Worm (Caenorhabditis elegans) whole organism, L4/young adult: Measurements from ENCODE around the gene F46H5.7.

Experiments
- W03F9.2 ChIP-seq: fragments of 150-350 bp; optimal IDR thresholded peaks from 2 replicates; lab custom pipeline; 2014; ENCODE audit warnings: missing biosample characterization, missing genetic modification characterization
- dao-5 ChIP-seq: sonication (generic microtip); optimal IDR thresholded peaks from 2 replicates; lab custom pipeline; 2016; ENCODE audit warnings: missing genotype, missing genetic modification characterization, moderate library complexity, missing compliant biosample characterization

ce11 chrX:7220209-7220608 is 22.6 kb downstream of the F46H5.7 start:
- no peak for TF ChIP-seq dao-5 (tag; lab: Kevin White, UChicago)
- TF ChIP-seq W03F9.2: no peak
